Worm (Caenorhabditis elegans) whole organism, midembryonic: Measurements from ENCODE around the gene nhr-253.

Source experiments
- T22C8.4 ChIP-seq: fragments of 200-800 bp; sonication (Bioruptor generic); IDR thresholded peaks from 2 replicates; pipeline ENCODE4 v1.3.6; 2022; ENCODE audit warnings: missing genetic modification characterization, missing compliant biosample characterization
- cog-1 ChIP-seq: sonication (generic microtip); optimal IDR thresholded peaks from 2 replicates; lab custom pipeline; 2016; ENCODE audit warnings: missing genetic modification characterization, missing compliant biosample characterization
- flt-1 ChIP-seq: fragments of 200-800 bp; sonication (Bioruptor generic); IDR thresholded peaks from 2 replicates; pipeline ENCODE4 v1.3.6; 2022; ENCODE audit warnings: missing genetic modification characterization, missing compliant biosample characterization
- med-1 ChIP-seq: sonication (generic microtip); optimal IDR thresholded peaks from 2 replicates; lab custom pipeline; 2017; ENCODE audit warnings: missing genetic modification characterization, mild to moderate bottlenecking, missing compliant biosample characterization, antibody characterized with exemption, missing genetic modification reagents; ENCODE audit not compliant: insufficient read depth
- ref-1 ChIP-seq: fragments of 200-800 bp; sonication (Bioruptor generic); conservative IDR thresholded peaks from 2 replicates; pipeline ENCODE4 v1.3.6; 2022; ENCODE audit warnings: missing genetic modification reagents, missing genetic modification characterization, missing compliant biosample characterization
- ztf-23 ChIP-seq: fragments of 200-800 bp; sonication (Bioruptor generic); IDR thresholded peaks from 2 replicates; pipeline ENCODE4 v1.3.6; 2022; ENCODE audit warnings: missing genetic modification reagents, missing genetic modification characterization, missing compliant biosample characterization

ce11 chrV:433898-434297 is 37.5 kb downstream of the nhr-253 start, which contains the start of gene B0554.2:
- TF ChIP-seq med-1 (no peak), ref-1 (GFP tag; lab: Robert Waterston, UW) (no peak), cog-1 (tag; lab: Kevin White, UChicago) (no peak), flt-1 (no peak), ztf-23 (no peak), T22C8.4 (GFP tag; lab: Robert Waterston, UW) (no peak)
